Fruit fly (Drosophila melanogaster) whole organism, prepupa: ENCODE results near the gene CG32453.

Source experiments
- Blimp-1 ChIP-seq: fragments of 200-800 bp; sonication (Bioruptor generic); optimal IDR thresholded peaks from 3 replicates; lab custom pipeline; 2017; ENCODE audit warnings: missing biosample characterization, missing genetic modification characterization, mild to moderate bottlenecking, moderate library complexity, missing genetic modification reagents
- CG11902 ChIP-seq: fragments of 200-800 bp; sonication (Bioruptor generic); optimal IDR thresholded peaks from 3 replicates; lab custom pipeline; 2016; ENCODE audit warnings: missing biosample characterization, missing genetic modification characterization
- CG15336 ChIP-seq: fragments of 200-800 bp; sonication (Bioruptor generic); IDR thresholded peaks from 2 replicates; pipeline ENCODE4 v1.3.6; 2022; ENCODE audit warnings: missing biosample characterization, missing genetic modification characterization
- CG1621 ChIP-seq: fragments of 200-800 bp; sonication (Bioruptor generic); optimal IDR thresholded peaks from 3 replicates; lab custom pipeline; 2018; ENCODE audit warnings: missing biosample characterization, mild to moderate bottlenecking, missing genetic modification characterization
- CG16779 ChIP-seq: fragments of 200-800 bp; sonication (Bioruptor generic); optimal IDR thresholded peaks from 3 replicates; lab custom pipeline; 2017; ENCODE audit warnings: missing biosample characterization, mild to moderate bottlenecking, missing genetic modification characterization
- CG32006 ChIP-seq: fragments of 200-800 bp; sonication (Bioruptor generic); optimal IDR thresholded peaks from 3 replicates; lab custom pipeline; 2017; ENCODE audit warnings: missing biosample characterization, mild to moderate bottlenecking, missing genetic modification characterization
- CG34406 ChIP-seq: fragments of 200-800 bp; sonication (Bioruptor generic); optimal IDR thresholded peaks from 3 replicates; lab custom pipeline; 2016; ENCODE audit warnings: missing biosample characterization, missing genetic modification characterization
- CG3919 ChIP-seq: fragments of 200-800 bp; sonication (Bioruptor generic); optimal IDR thresholded peaks from 3 replicates; lab custom pipeline; 2016; ENCODE audit warnings: missing biosample characterization, missing genetic modification characterization
- CG6163 ChIP-seq: fragments of 200-800 bp; sonication (Bioruptor generic); IDR thresholded peaks from 3 replicates; pipeline ENCODE4 v1.3.6; 2022; ENCODE audit warnings: missing biosample characterization, missing genetic modification characterization
- CG6276 ChIP-seq: fragments of 200-800 bp; sonication (Bioruptor generic); optimal IDR thresholded peaks from 2 replicates; lab custom pipeline; 2017; ENCODE audit warnings: missing biosample characterization, mild to moderate bottlenecking, missing genetic modification characterization
- CG6792 ChIP-seq: fragments of 200-800 bp; sonication (Bioruptor generic); optimal IDR thresholded peaks from 3 replicates; lab custom pipeline; 2016; ENCODE audit warnings: missing biosample characterization, missing genetic modification characterization
- CG6808 ChIP-seq: fragments of 200-800 bp; sonication (Bioruptor generic); optimal IDR thresholded peaks from 3 replicates; lab custom pipeline; 2017; ENCODE audit warnings: missing biosample characterization, missing genetic modification characterization, mild to moderate bottlenecking, moderate library complexity, missing genetic modification reagents
- CG8119 ChIP-seq: fragments of 200-800 bp; sonication (Bioruptor generic); IDR thresholded peaks from 3 replicates; pipeline ENCODE4 v1.3.6; 2022; ENCODE audit warnings: missing biosample characterization, missing genetic modification characterization
- CG8632 ChIP-seq: fragments of 200-800 bp; sonication (Bioruptor generic); optimal IDR thresholded peaks from 3 replicates; lab custom pipeline; 2016; ENCODE audit warnings: missing biosample characterization, missing genetic modification characterization
- CG9139 ChIP-seq: fragments of 200-800 bp; sonication (Bioruptor generic); optimal IDR thresholded peaks from 3 replicates; lab custom pipeline; 2017; ENCODE audit warnings: missing biosample characterization, mild to moderate bottlenecking, missing genetic modification characterization
- Eip75B ChIP-seq: fragments of 200-800 bp; sonication (Bioruptor generic); optimal IDR thresholded peaks from 3 replicates; lab custom pipeline; 2016; ENCODE audit warnings: missing biosample characterization, missing genetic modification characterization
- Eip78C ChIP-seq: fragments of 200-800 bp; sonication (Bioruptor generic); peaks from one replicate; lab custom pipeline; 2016; ENCODE audit warnings: missing biosample characterization, missing genetic modification characterization
- Eip93F ChIP-seq: fragments of 200-800 bp; sonication (Bioruptor generic); optimal IDR thresholded peaks from 2 replicates; lab custom pipeline; 2016; ENCODE audit warnings: missing biosample characterization, mild to moderate bottlenecking, missing genetic modification characterization
- Ets96B ChIP-seq: fragments of 200-800 bp; optimal IDR thresholded peaks from 2 replicates; lab custom pipeline; 2019; ENCODE audit warnings: missing biosample characterization, mild to moderate bottlenecking, missing genetic modification characterization, moderate library complexity
- Gug ChIP-seq: fragments of 200-800 bp; sonication (Bioruptor generic); IDR thresholded peaks from 2 replicates; pipeline ENCODE4 v1.3.6; 2022; ENCODE audit warnings: missing biosample characterization, missing genetic modification characterization
- Hr38 ChIP-seq: sonication (Bioruptor generic); optimal IDR thresholded peaks from 2 replicates; lab custom pipeline; 2016; ENCODE audit warnings: missing biosample characterization, missing genetic modification characterization
- Hr39 ChIP-seq: fragments of 200-800 bp; sonication (Bioruptor generic); optimal IDR thresholded peaks from 2 replicates; lab custom pipeline; 2016; ENCODE audit warnings: missing biosample characterization, missing genetic modification characterization
- Hr4 ChIP-seq: fragments of 200-800 bp; sonication (Bioruptor generic); optimal IDR thresholded peaks from 3 replicates; lab custom pipeline; 2016; ENCODE audit warnings: missing biosample characterization, missing genetic modification characterization
- Lpt ChIP-seq: fragments of 200-800 bp; sonication (Bioruptor generic); optimal IDR thresholded peaks from 3 replicates; lab custom pipeline; 2016; ENCODE audit warnings: missing biosample characterization, missing genetic modification characterization
- OdsH ChIP-seq: fragments of 200-800 bp; sonication (Bioruptor generic); optimal IDR thresholded peaks from 3 replicates; lab custom pipeline; 2016; ENCODE audit warnings: missing biosample characterization, missing genetic modification characterization
- Smox ChIP-seq: fragments of 200-800 bp; sonication (Bioruptor generic); optimal IDR thresholded peaks from 3 replicates; lab custom pipeline; 2016; ENCODE audit warnings: missing biosample characterization, missing genetic modification characterization
- Sox14 ChIP-seq: fragments of 200-800 bp; sonication (Bioruptor generic); optimal IDR thresholded peaks from 3 replicates; lab custom pipeline; 2016; ENCODE audit warnings: missing biosample characterization, missing genetic modification characterization
- Sox15 ChIP-seq: fragments of 200-800 bp; sonication (Bioruptor generic); optimal IDR thresholded peaks from 3 replicates; lab custom pipeline; 2016; ENCODE audit warnings: missing biosample characterization, missing genetic modification characterization
- cyc ChIP-seq: fragments of 200-800 bp; sonication (Bioruptor generic); optimal IDR thresholded peaks from 3 replicates; lab custom pipeline; 2016; ENCODE audit warnings: missing biosample characterization, missing genetic modification characterization
- dac ChIP-seq: fragments of 200-800 bp; sonication (Bioruptor generic); optimal IDR thresholded peaks from 2 replicates; lab custom pipeline; 2017; ENCODE audit warnings: missing biosample characterization, mild to moderate bottlenecking, missing genetic modification characterization
- dsx ChIP-seq: fragments of 200-800 bp; optimal IDR thresholded peaks from 3 replicates; lab custom pipeline; 2019; ENCODE audit warnings: missing biosample characterization, mild to moderate bottlenecking, missing genetic modification characterization, moderate library complexity; ENCODE audit not compliant: poor library complexity, severe bottlenecking
- esn ChIP-seq: fragments of 200-800 bp; sonication (Bioruptor generic); optimal IDR thresholded peaks from 2 replicates; lab custom pipeline; 2016; ENCODE audit warnings: missing biosample characterization, mild to moderate bottlenecking, missing genetic modification characterization, moderate library complexity
- fd59A ChIP-seq: fragments of 200-800 bp; sonication (Bioruptor generic); optimal IDR thresholded peaks from 2 replicates; lab custom pipeline; 2017; ENCODE audit warnings: missing biosample characterization, mild to moderate bottlenecking, missing genetic modification characterization, missing genetic modification reagents
- fd85E ChIP-seq: fragments of 200-800 bp; sonication (Bioruptor generic); optimal IDR thresholded peaks from 3 replicates; lab custom pipeline; 2016; ENCODE audit warnings: missing biosample characterization, missing genetic modification characterization
- fkh ChIP-seq: fragments of 200-800 bp; sonication (Bioruptor generic); optimal IDR thresholded peaks from 3 replicates; lab custom pipeline; 2017; ENCODE audit warnings: missing biosample characterization, mild to moderate bottlenecking, missing genetic modification characterization, moderate library complexity
- lz ChIP-seq: fragments of 200-800 bp; sonication (Bioruptor generic); optimal IDR thresholded peaks from 3 replicates; lab custom pipeline; 2016; ENCODE audit warnings: missing biosample characterization, missing genetic modification characterization
- pdm3 ChIP-seq: fragments of 200-800 bp; sonication (Bioruptor generic); optimal IDR thresholded peaks from 3 replicates; lab custom pipeline; 2016; ENCODE audit warnings: missing biosample characterization, missing genetic modification characterization
- salr ChIP-seq, 2 experiments: fragments of 200-800 bp; sonication (Bioruptor generic); optimal IDR thresholded peaks; 3 replicates each; lab custom pipeline; 2016 to 2018; ENCODE audit warnings: missing biosample characterization in 2 of 2, missing genetic modification characterization in 2 of 2, mild to moderate bottlenecking in 1 of 2
- spab ChIP-seq: fragments of 200-800 bp; sonication (Bioruptor generic); optimal IDR thresholded peaks from 2 replicates; lab custom pipeline; 2017; ENCODE audit warnings: missing biosample characterization, mild to moderate bottlenecking, missing genetic modification characterization, missing genetic modification reagents
- ss ChIP-seq, 2 experiments: fragments of 200-800 bp; sonication (Bioruptor generic); optimal IDR thresholded peaks; 2 replicates in 1 of 2; 3 replicates in 1 of 2; lab custom pipeline; 2017 to 2018; ENCODE audit warnings: mild to moderate bottlenecking in 2 of 2, missing biosample characterization in 2 of 2, missing genetic modification characterization in 2 of 2, moderate library complexity in 1 of 2
- topi ChIP-seq: fragments of 200-800 bp; sonication (Bioruptor generic); optimal IDR thresholded peaks from 3 replicates; lab custom pipeline; 2016; ENCODE audit warnings: missing biosample characterization, missing genetic modification characterization

Gene CG32453

dm6 chr3L:22695653-22696052, 1.4 kb upstream of the CG32453 start, which contains the start of gene CG14452:
TSS of gene CG14452 (plus strand) at chr3L:22695953.
- TF ChIP-seq Hr39 (GFP tag; lab: Kevin White, UChicago) (no peak), CG15336 (GFP tag; lab: Robert Waterston, UW) (no peak), lz (GFP tag; lab: Kevin White, UChicago) (no peak), CG32006 (no peak), fkh (GFP tag; lab: Kevin White, UChicago) (no peak), CG8119 (GFP tag; lab: Robert Waterston, UW) (no peak), Smox (GFP tag; lab: Kevin White, UChicago) (no peak), Eip75B (GFP tag; lab: Kevin White, UChicago) (no peak), CG6792 (no peak), topi (no peak), fd85E (GFP tag; lab: Kevin White, UChicago) (no peak), dac (GFP tag; lab: Kevin White, UChicago) (no peak), CG1621 (tag; lab: Kevin White, UChicago) (no peak), Hr38 (GFP tag; lab: Kevin White, UChicago) (no peak), Sox14 (no peak)
- TF ChIP-seq, all 60 proteins: peak for 0

dm6 chr3L:22699133-22699532, 2.1 kb downstream of the CG32453 start, which contains the start of gene CG45116:
TSS of gene CG45116 (plus strand) at chr3L:22699433.
- TF ChIP-seq CG9139 (no peak), fkh (GFP tag; lab: Kevin White, UChicago) (peak; percentile 46), CG34406 (GFP tag; lab: Kevin White, UChicago) (no peak), Hr4 (no peak), CG8632 (GFP tag; lab: Kevin White, UChicago) (no peak), Blimp-1 (GFP tag; lab: Kevin White, UChicago) (no peak)

DNA sequence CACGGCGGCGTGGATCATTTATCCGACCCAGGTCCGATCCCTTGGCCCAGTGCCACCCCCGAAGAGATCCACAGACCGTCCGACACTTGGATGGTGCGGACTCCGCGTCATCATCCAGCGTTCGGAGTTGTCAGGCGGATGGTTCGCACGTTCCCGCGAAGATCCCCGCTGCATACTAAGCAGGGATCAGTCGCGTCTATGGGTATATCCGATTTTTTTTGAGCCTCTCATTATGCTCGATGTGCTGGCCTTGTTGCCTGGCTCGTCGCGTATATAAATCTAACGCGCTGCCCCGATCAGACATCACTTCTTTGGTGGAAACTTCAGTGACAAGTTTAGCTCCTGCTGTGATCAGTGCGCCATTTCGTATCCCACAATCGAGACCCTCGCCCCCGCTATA, 14.8 kb downstream of the CG32453 start, which contains the start of gene CG11370:
CG11370 (plus strand) TSS at position 301 of the 400 bp plus-strand sequence.
- TF ChIP-seq lz (GFP tag; lab: Kevin White, UChicago), result no peak
- no peak for TF ChIP-seq CG6808
- no peak for TF ChIP-seq CG1621 (tag; lab: Kevin White, UChicago)

dm6 chr3L:22713605-22714004, 16.6 kb downstream of the CG32453 start:
- no peak for TF ChIP-seq Lpt (GFP tag; lab: Kevin White, UChicago)
- peak; percentile 4 for TF ChIP-seq Eip78C (GFP tag; lab: Kevin White, UChicago)

- TF ChIP-seq dac (GFP tag; lab: Kevin White, UChicago) (no peak), Hr39 (GFP tag; lab: Kevin White, UChicago) (peak; percentile 71), spab (GFP tag; lab: Kevin White, UChicago) (no peak), Ets96B (tag; lab: Kevin White, UChicago) (peak; percentile 52), fd59A (GFP tag; lab: Kevin White, UChicago) (peak; percentile 6), CG3919 (peak; percentile 72), ss (GFP tag; optimal IDR thresholded peaks at IDR 0.05; lab: Kevin White, UChicago) (no peak), Sox15 (peak; percentile 55), CG6163 (GFP tag; lab: Robert Waterston, UW) (peak; percentile 78), CG1621 (tag; lab: Kevin White, UChicago) (peak; percentile 50), esn (GFP tag; lab: Kevin White, UChicago) (peak; percentile 79), dsx (GFP tag; lab: Kevin White, UChicago) (peak; percentile 45), CG11902 (GFP tag; lab: Kevin White, UChicago) (peak; percentile 55), lz (GFP tag; lab: Kevin White, UChicago) (peak; percentile 81), CG8119 (GFP tag; lab: Robert Waterston, UW) (peak; percentile 63), Sox14 (peak; percentile 54), CG34406 (GFP tag; lab: Kevin White, UChicago) (peak; percentile 48), fd85E (GFP tag; lab: Kevin White, UChicago) (no peak), Eip75B (GFP tag; lab: Kevin White, UChicago) (peak; percentile 79), OdsH (GFP tag; lab: Kevin White, UChicago) (peak; percentile 77), Gug (GFP tag; lab: Robert Waterston, UW) (peak; percentile 63), CG15336 (GFP tag; lab: Robert Waterston, UW) (no peak), CG6276 (GFP tag; lab: Kevin White, UChicago) (no peak), salr (GFP tag; optimal IDR thresholded peaks at IDR 0.05; lab: Kevin White, UChicago) (peak in 1 of 2 experiments; percentile 70), CG16779 (tag; lab: Kevin White, UChicago) (no peak), cyc (GFP tag; lab: Kevin White, UChicago) (peak; percentile 68), pdm3 (GFP tag; lab: Kevin White, UChicago) (peak; percentile 80), Eip93F (GFP tag; lab: Kevin White, UChicago) (peak; percentile 19)
Measured at dm6 chr3L:22717137-22717767, 20.2 kb downstream of the CG32453 start, which contains the start of the genes ArfGAP3 and CG32452. TSS of gene ArfGAP3 (minus strand) at chr3L:22717577. TSS of gene CG32452 (plus strand) at chr3L:22717728.
